Fruit fly (Drosophila melanogaster): Measurements from ENCODE around the gene esc.

DNA sequence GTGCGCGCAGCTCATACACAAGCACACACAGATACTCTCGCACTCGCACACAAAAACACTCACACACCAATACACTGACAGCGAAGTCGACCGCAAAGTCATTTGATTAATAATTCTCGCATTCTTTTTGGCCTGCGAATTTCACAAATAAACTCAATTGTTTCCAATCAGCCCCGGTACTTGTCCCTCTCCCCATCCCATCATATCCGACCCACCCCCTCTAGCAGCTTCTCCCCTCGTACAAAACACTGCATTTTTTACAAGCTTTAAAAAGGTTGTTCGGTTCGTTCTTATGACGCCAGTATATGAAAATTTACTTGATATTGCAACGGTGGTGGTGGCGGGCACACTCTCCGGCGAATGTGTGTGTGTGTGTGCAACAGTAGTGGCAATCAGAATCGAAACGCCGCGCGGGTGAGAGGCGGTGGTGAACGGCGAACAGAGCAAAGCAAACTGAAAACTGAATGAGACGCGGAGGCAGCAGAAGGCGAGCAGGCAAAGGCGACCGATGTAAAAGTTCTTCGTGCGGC lies 21.4 kb downstream of the esc start:
- peak; percentile 32 for TF ChIP-seq CG8478 (optimal IDR thresholded peaks at IDR 0.05)
- no peak for TF ChIP-seq pan (optimal IDR thresholded peaks at IDR 0.05)
- TF ChIP-seq Dll (optimal IDR thresholded peaks at IDR 0.05) = peak; percentile 70

Data from whole organism.